Worm (Caenorhabditis elegans): ENCODE data around the gene R07B1.7.

The R07B1.7 gene

ce11 chrX:9894844-9895243 is 25.9 kb downstream of the R07B1.7 start, which contains the start of gene F21G4.3:
TSS of gene F21G4.3 (plus strand) at chrX:9895144.
- TF ChIP-seq cnd-1 (tag; optimal IDR thresholded peaks at IDR 0.05) (no peak), lin-13 (tag; optimal IDR thresholded peaks at IDR 0.05) (no peak), sem-2 (GFP tag; optimal IDR thresholded peaks at IDR 0.05) (no peak), unc-62 (GFP tag; optimal IDR thresholded peaks at IDR 0.05) (no peak), unc-39 (tag; optimal IDR thresholded peaks at IDR 0.05) (no peak), blmp-1 (tag; optimal IDR thresholded peaks at IDR 0.05) (no peak), ces-1 (GFP tag; optimal IDR thresholded peaks at IDR 0.05) (no peak), unc-120 (tag; optimal IDR thresholded peaks at IDR 0.05; ENCODE audit: poor library complexity, severe bottlenecking) (no peak), mab-5 (tag; optimal IDR thresholded peaks at IDR 0.05) (no peak), ceh-39 (tag; optimal IDR thresholded peaks at IDR 0.05) (no peak), drap-1 (GFP tag; optimal IDR thresholded peaks at IDR 0.05) (no peak), nhr-2 (tag; optimal IDR thresholded peaks at IDR 0.05) (no peak), sptf-1 (tag; optimal IDR thresholded peaks at IDR 0.05) (no peak), elt-3 (tag; optimal IDR thresholded peaks at IDR 0.05) (no peak), bed-3 (GFP tag; optimal IDR thresholded peaks at IDR 0.05) (no peak), tbx-8 (GFP tag; optimal IDR thresholded peaks at IDR 0.05) (no peak)

- TF ChIP-seq ces-1 (GFP tag; optimal IDR thresholded peaks at IDR 0.05): peak; percentile 66
- no peak for TF ChIP-seq elt-1 (tag; optimal IDR thresholded peaks at IDR 0.05; ENCODE audit: borderline replicate concordance, insufficient read depth)
- TF ChIP-seq hlh-1 (tag; optimal IDR thresholded peaks at IDR 0.05): peak; percentile 35
- TF ChIP-seq mab-5 (tag; optimal IDR thresholded peaks at IDR 0.05): no peak
- TF ChIP-seq nhr-12 (tag; optimal IDR thresholded peaks at IDR 0.05): no peak
- no peak for TF ChIP-seq pha-4 (tag; optimal IDR thresholded peaks at IDR 0.05)
- TF ChIP-seq bed-3 (GFP tag; optimal IDR thresholded peaks at IDR 0.05): no peak
- TF ChIP-seq ztf-11 (tag; optimal IDR thresholded peaks at IDR 0.05): no peak
- TF ChIP-seq lsy-2 (tag; optimal IDR thresholded peaks at IDR 0.05): no peak
- TF ChIP-seq mls-2 (tag; optimal IDR thresholded peaks at IDR 0.05): peak; percentile 22
- TF ChIP-seq unc-39 (tag; optimal IDR thresholded peaks at IDR 0.05): no peak
- peak; percentile 21 for TF ChIP-seq ham-2 (GFP tag; optimal IDR thresholded peaks at IDR 0.05)
- TF ChIP-seq ceh-39 (tag; optimal IDR thresholded peaks at IDR 0.05): no peak
- peak; percentile 28 for TF ChIP-seq sptf-1 (tag; optimal IDR thresholded peaks at IDR 0.05)
- TF ChIP-seq blmp-1 (tag; optimal IDR thresholded peaks at IDR 0.05): no peak
- peak; percentile 37 for TF ChIP-seq unc-62 (GFP tag; optimal IDR thresholded peaks at IDR 0.05)
- no peak for TF ChIP-seq nhr-237 (tag; optimal IDR thresholded peaks at IDR 0.05)
- TF ChIP-seq zip-8 (tag; optimal IDR thresholded peaks at IDR 0.05): no peak
- TF ChIP-seq ceh-43 (GFP tag; optimal IDR thresholded peaks at IDR 0.05): no peak
- TF ChIP-seq nhr-2 (tag; optimal IDR thresholded peaks at IDR 0.05): no peak
- peak; percentile 22 for TF ChIP-seq mep-1 (tag; optimal IDR thresholded peaks at IDR 0.05)
- no peak for TF ChIP-seq tbx-8 (GFP tag; optimal IDR thresholded peaks at IDR 0.05)
- TF ChIP-seq flh-1 (GFP tag; optimal IDR thresholded peaks at IDR 0.05): no peak
- TF ChIP-seq nhr-28 (tag; optimal IDR thresholded peaks at IDR 0.05): no peak
- TF ChIP-seq lin-32 (GFP tag; optimal IDR thresholded peaks at IDR 0.05): no peak
- no peak for TF ChIP-seq ceh-83 (GFP tag; optimal IDR thresholded peaks at IDR 0.05)
- no peak for TF ChIP-seq M03D4.4 (tag; optimal IDR thresholded peaks at IDR 0.05)
- no peak for TF ChIP-seq sem-2 (GFP tag; optimal IDR thresholded peaks at IDR 0.05)
- no peak for TF ChIP-seq drap-1 (GFP tag; optimal IDR thresholded peaks at IDR 0.05)
- TF ChIP-seq cnd-1 (tag; optimal IDR thresholded peaks at IDR 0.05): no peak
- no peak for TF ChIP-seq nhr-76 (tag; optimal IDR thresholded peaks at IDR 0.05)
- no peak for TF ChIP-seq elt-3 (tag; optimal IDR thresholded peaks at IDR 0.05)
- TF ChIP-seq lin-13 (tag; optimal IDR thresholded peaks at IDR 0.05): no peak
- TF ChIP-seq snpc-4 (tag; optimal IDR thresholded peaks at IDR 0.05): no peak
- peak; percentile 38 for TF ChIP-seq unc-120 (tag; optimal IDR thresholded peaks at IDR 0.05; ENCODE audit: poor library complexity, severe bottlenecking)
These were observed 30.7 kb downstream of the R07B1.7 start, which contains the start of gene phf-34 for ce11 chrX:9899426-9900131. TSS of gene phf-34 (minus strand) at chrX:9899476.

ce11 chrX:9905840-9906239 is 36.9 kb downstream of the R07B1.7 start, which contains the start of gene F21G4.5:
TSS of gene F21G4.5 (plus strand) at chrX:9906140.
- TF ChIP-seq elt-1 (tag; optimal IDR thresholded peaks at IDR 0.05; ENCODE audit: borderline replicate concordance, insufficient read depth) (no peak), sptf-1 (tag; optimal IDR thresholded peaks at IDR 0.05) (no peak), lin-32 (GFP tag; optimal IDR thresholded peaks at IDR 0.05) (no peak), sem-2 (GFP tag; optimal IDR thresholded peaks at IDR 0.05) (no peak), flh-1 (GFP tag; optimal IDR thresholded peaks at IDR 0.05) (no peak), mep-1 (tag; optimal IDR thresholded peaks at IDR 0.05) (no peak), M03D4.4 (tag; optimal IDR thresholded peaks at IDR 0.05) (no peak), ceh-39 (tag; optimal IDR thresholded peaks at IDR 0.05) (no peak), elt-3 (tag; optimal IDR thresholded peaks at IDR 0.05) (no peak), nhr-76 (tag; optimal IDR thresholded peaks at IDR 0.05) (no peak), mab-5 (tag; optimal IDR thresholded peaks at IDR 0.05) (no peak), ceh-43 (GFP tag; optimal IDR thresholded peaks at IDR 0.05) (no peak), pha-4 (tag; optimal IDR thresholded peaks at IDR 0.05) (no peak), cnd-1 (tag; optimal IDR thresholded peaks at IDR 0.05) (no peak), lsy-2 (tag; optimal IDR thresholded peaks at IDR 0.05) (no peak), ztf-11 (tag; optimal IDR thresholded peaks at IDR 0.05) (no peak), zip-8 (tag; optimal IDR thresholded peaks at IDR 0.05) (no peak)

All from whole organism, mixed stage, embryonic.